Worm (Caenorhabditis elegans): ENCODE data around the gene gyg-1.

DNA sequence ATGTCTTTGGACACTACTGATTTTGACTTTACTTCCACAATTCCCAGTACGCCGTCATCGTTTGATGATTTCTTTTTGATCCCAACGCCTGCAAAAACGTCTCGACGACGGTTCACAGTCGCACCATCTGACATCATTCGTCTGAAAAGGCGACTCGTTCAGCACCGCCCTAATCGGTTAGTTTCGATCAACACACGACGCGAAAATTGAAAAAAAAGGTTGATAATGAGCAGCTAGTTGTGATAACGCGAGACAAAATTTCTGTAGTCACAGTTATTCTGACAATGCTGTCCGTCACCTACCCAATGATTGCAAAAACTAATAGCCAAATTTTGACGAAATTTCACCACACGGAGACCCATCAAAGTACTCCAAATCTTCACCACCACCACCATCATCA lies 18.5 kb downstream of the gyg-1 start:
- TF ChIP-seq nhr-179 (tag; optimal IDR thresholded peaks at IDR 0.05) (no peak), aptf-3 (GFP tag; IDR thresholded peaks at IDR 0.05) (no peak), F37B4.10 (GFP tag; IDR thresholded peaks at IDR 0.05) (no peak), snpc-4 (GFP tag; optimal IDR thresholded peaks at IDR 0.05) (no peak), snpc-4 (tag; optimal IDR thresholded peaks at IDR 0.05) (no peak)
